Fruit fly (Drosophila melanogaster): Measurements from ENCODE around the gene CG45080.
A peak's percentile ranks its signal among the peaks of the same experiment; 100 is the strongest.

Gene CG45080

dm6 chr3R:13305318-13305899, 13.7 kb downstream of the CG45080 start (continued):
- TF ChIP-seq dmrt93B (GFP tag; optimal IDR thresholded peaks at IDR 0.05): peak; percentile 72
- TF ChIP-seq Jra (GFP tag; optimal IDR thresholded peaks at IDR 0.05): no peak
- TF ChIP-seq rgr (GFP tag; optimal IDR thresholded peaks at IDR 0.05): peak; percentile 78
- TF ChIP-seq sage (GFP tag; optimal IDR thresholded peaks at IDR 0.05): no peak
- TF ChIP-seq Dif (GFP tag; optimal IDR thresholded peaks at IDR 0.05; ENCODE audit: partially characterized antibody): peak; percentile 79
- no peak for TF ChIP-seq Mio (GFP tag; optimal IDR thresholded peaks at IDR 0.05)
- no peak for TF ChIP-seq CG32264 (GFP tag; optimal IDR thresholded peaks at IDR 0.05)
- peak; percentile 91 for TF ChIP-seq Sp1 (GFP tag; optimal IDR thresholded peaks at IDR 0.05)
- no peak for TF ChIP-seq Hr78 (GFP tag; optimal IDR thresholded peaks at IDR 0.05)
- TF ChIP-seq Vsx2 (GFP tag; optimal IDR thresholded peaks at IDR 0.05; ENCODE audit: partially characterized antibody): peak; percentile 71
- no peak for TF ChIP-seq Abd-B (GFP tag; optimal IDR thresholded peaks at IDR 0.05)
- TF ChIP-seq woc (GFP tag; optimal IDR thresholded peaks at IDR 0.05): peak; percentile 36
- peak in 1 of 2 experiments; percentile 82 for TF ChIP-seq foxo (GFP tag; optimal IDR thresholded peaks at IDR 0.05)

dm6 chr3R:13304512-13305069, 14.5 kb downstream of the CG45080 start:
- no peak for TF ChIP-seq sv (GFP tag; optimal IDR thresholded peaks at IDR 0.05)
- TF ChIP-seq lola (GFP tag; optimal IDR thresholded peaks at IDR 0.05): no peak
- no peak for TF ChIP-seq Myc (optimal IDR thresholded peaks at IDR 0.05)
- TF ChIP-seq h (GFP tag; optimal IDR thresholded peaks at IDR 0.05): peak; percentile 22
- no peak for TF ChIP-seq jim (GFP tag; optimal IDR thresholded peaks at IDR 0.05)
- TF ChIP-seq Hnf4 (GFP tag; optimal IDR thresholded peaks at IDR 0.05): no peak
- peak; percentile 51 for TF ChIP-seq psq (GFP tag; optimal IDR thresholded peaks at IDR 0.05)
- TF ChIP-seq fru (GFP tag; optimal IDR thresholded peaks at IDR 0.05): peak; percentile 17
- TF ChIP-seq Dif (GFP tag; optimal IDR thresholded peaks at IDR 0.05; ENCODE audit: partially characterized antibody): peak; percentile 57
- peak; percentile 37 for TF ChIP-seq Vsx2 (GFP tag; optimal IDR thresholded peaks at IDR 0.05; ENCODE audit: partially characterized antibody)
- no peak for TF ChIP-seq Abd-B (GFP tag; optimal IDR thresholded peaks at IDR 0.05)

- TF ChIP-seq Vsx2 (GFP tag; optimal IDR thresholded peaks at IDR 0.05; ENCODE audit: partially characterized antibody): no peak
Observed at dm6 chr3R:13303126-13303525, 15.9 kb downstream of the CG45080 start, which contains the start of gene CG43208. Gene CG43208, plus strand, starts transcription at chr3R:13303426.

dm6 chr3R:13302348-13302747, 16.7 kb downstream of the CG45080 start, which contains the start of gene CG32473:
Gene CG32473, plus strand, starts transcription at chr3R:13302648.
- no peak for TF ChIP-seq woc (GFP tag; optimal IDR thresholded peaks at IDR 0.05)
- TF ChIP-seq Rel (GFP tag; optimal IDR thresholded peaks at IDR 0.05): no peak
- TF ChIP-seq Rel (tag; optimal IDR thresholded peaks at IDR 0.05): peak; percentile 13

dm6 chr3R:13298114-13298818, 20.8 kb downstream of the CG45080 start, which contains the start of gene CG8774:
Gene CG8774, plus strand, starts transcription at chr3R:13298768.
- TF ChIP-seq pan (optimal IDR thresholded peaks at IDR 0.05) (no peak), sv (GFP tag; optimal IDR thresholded peaks at IDR 0.05) (no peak), CG32264 (GFP tag; optimal IDR thresholded peaks at IDR 0.05) (no peak)

dm6 chr3R:13294461-13294860, 24.6 kb downstream of the CG45080 start, which contains the start of gene CG8773:
Gene CG8773, plus strand, starts transcription at chr3R:13294748.
- TF ChIP-seq Dfd (GFP tag; optimal IDR thresholded peaks at IDR 0.05): no peak
- TF ChIP-seq Hr83 (GFP tag; optimal IDR thresholded peaks at IDR 0.05; ENCODE audit: poor library complexity, severe bottlenecking): no peak
- peak; percentile 58 for TF ChIP-seq h (GFP tag; optimal IDR thresholded peaks at IDR 0.05)
